Worm (Caenorhabditis elegans) whole organism, L4 larva: ENCODE data around the gene col-185.
A peak's percentile ranks its signal among the peaks of the same experiment; 100 is the strongest.

ENCODE experiments used
- F26F4.8 ChIP-seq: fragments of 200-800 bp; sonication (Bioruptor generic); conservative IDR thresholded peaks from 2 replicates; pipeline ENCODE4 v1.3.6; 2022; ENCODE audit warnings: missing genetic modification characterization, missing compliant biosample characterization
- T20F7.1 ChIP-seq: fragments of 200-800 bp; sonication (Bioruptor generic); optimal IDR thresholded peaks from 2 replicates; lab custom pipeline; 2018; ENCODE audit warnings: mild to moderate bottlenecking, missing genetic modification characterization, missing compliant biosample characterization
- ZK546.5 ChIP-seq, 2 experiments: sonication (generic microtip); optimal IDR thresholded peaks; 2 replicates each; lab custom pipeline; 2017; ENCODE audit warnings: missing biosample characterization in 2 of 2, missing genetic modification characterization in 2 of 2
- aha-1 ChIP-seq: fragments of 150-350 bp; peaks from one replicate; lab custom pipeline; 2014; ENCODE audit warnings: missing biosample characterization, missing genetic modification characterization
- aly-2 ChIP-seq: sonication (generic microtip); optimal IDR thresholded peaks from 2 replicates; lab custom pipeline; 2018; ENCODE audit warnings: missing biosample characterization, missing genetic modification characterization
- ama-1 ChIP-seq: fragments of 150-350 bp; optimal IDR thresholded peaks from 2 replicates; lab custom pipeline; 2014; ENCODE audit warnings: inconsistent platforms, mixed read lengths
- arid-1 ChIP-seq: fragments of 200-800 bp; sonication (Bioruptor generic); conservative IDR thresholded peaks from 2 replicates; pipeline ENCODE4 v1.3.6; 2022; ENCODE audit warnings: missing genetic modification reagents, missing genetic modification characterization, missing compliant biosample characterization
- attf-4 ChIP-seq: sonication (generic microtip); optimal IDR thresholded peaks from 3 replicates; lab custom pipeline; 2017; ENCODE audit warnings: missing biosample characterization, missing genetic modification characterization
- ctbp-1 ChIP-seq: fragments of 200-800 bp; sonication (Bioruptor generic); IDR thresholded peaks from 2 replicates; pipeline ENCODE4 v1.3.6; 2022; ENCODE audit warnings: missing genetic modification reagents, missing genetic modification characterization, missing compliant biosample characterization
- daf-12 ChIP-seq: fragments of 150-350 bp; optimal IDR thresholded peaks from 2 replicates; lab custom pipeline; 2014; ENCODE audit warnings: missing biosample characterization, missing genetic modification reagents, missing genetic modification characterization
- daf-19 ChIP-seq: fragments of 200-800 bp; sonication (Bioruptor generic); conservative IDR thresholded peaks from 2 replicates; pipeline ENCODE4 v1.3.6; 2022; ENCODE audit warnings: missing genetic modification characterization, missing compliant biosample characterization
- dmd-6 ChIP-seq: fragments of 200-800 bp; sonication (Bioruptor generic); IDR thresholded peaks from 2 replicates; pipeline ENCODE4 v1.3.6; 2022; ENCODE audit warnings: missing genetic modification reagents, missing genetic modification characterization, missing compliant biosample characterization
- dmd-8 ChIP-seq: fragments of 200-800 bp; sonication (Bioruptor generic); IDR thresholded peaks from 2 replicates; pipeline ENCODE4 v1.3.6; 2022; ENCODE audit warnings: missing genetic modification characterization, missing compliant biosample characterization
- dpl-1 ChIP-seq: fragments of 150-350 bp; optimal IDR thresholded peaks from 2 replicates; lab custom pipeline; 2014; ENCODE audit warnings: missing biosample characterization, missing genetic modification reagents, missing genetic modification characterization
- duxl-1 ChIP-seq: sonication (generic microtip); optimal IDR thresholded peaks from 2 replicates; lab custom pipeline; 2016; ENCODE audit warnings: mild to moderate bottlenecking, missing genetic modification characterization, moderate library complexity, missing compliant biosample characterization; ENCODE audit not compliant: poor library complexity
- dve-1 ChIP-seq: sonication (generic microtip); optimal IDR thresholded peaks from 2 replicates; lab custom pipeline; 2017; ENCODE audit warnings: antibody characterized with exemption, mild to moderate bottlenecking, missing genetic modification characterization, missing compliant biosample characterization; ENCODE audit not compliant: insufficient read depth
- egl-27 ChIP-seq: sonication (generic microtip); optimal IDR thresholded peaks from 3 replicates; lab custom pipeline; 2017; ENCODE audit warnings: missing biosample characterization, missing genetic modification reagents, missing genetic modification characterization
- gei-8 ChIP-seq: fragments of 200-800 bp; sonication (Bioruptor generic); optimal IDR thresholded peaks from 2 replicates; lab custom pipeline; 2018; ENCODE audit warnings: mild to moderate bottlenecking, missing genetic modification characterization, missing compliant biosample characterization
- hmg-1.1 ChIP-seq: fragments of 200-800 bp; sonication (Bioruptor generic); IDR thresholded peaks from 2 replicates; pipeline ENCODE4 v1.3.6; 2022; ENCODE audit warnings: missing genetic modification reagents, missing genetic modification characterization, missing compliant biosample characterization
- jun-1 ChIP-seq: fragments of 150-350 bp; optimal IDR thresholded peaks from 2 replicates; lab custom pipeline; 2014; ENCODE audit warnings: missing biosample characterization, missing genetic modification reagents, missing genetic modification characterization
- lin-1 ChIP-seq: fragments of 200-800 bp; sonication (Bioruptor generic); IDR thresholded peaks from 2 replicates; pipeline ENCODE4 v1.3.6; 2022; ENCODE audit warnings: missing genetic modification reagents, missing genetic modification characterization, missing compliant biosample characterization
- lin-15B ChIP-seq: fragments of 150-350 bp; sonication (generic microtip); optimal IDR thresholded peaks from 3 replicates; lab custom pipeline; 2014; ENCODE audit warnings: missing biosample characterization, missing genetic modification characterization
- lin-29 ChIP-seq: fragments of 200-800 bp; sonication (Bioruptor generic); IDR thresholded peaks from 2 replicates; pipeline ENCODE4 v1.3.6; 2022; ENCODE audit warnings: missing genetic modification reagents, missing genetic modification characterization, missing compliant biosample characterization
- lsy-2 ChIP-seq, 2 experiments: fragments of 150-350 bp in 1 of 2; sonication (generic microtip) in 1 of 2; optimal IDR thresholded peaks; 2 replicates each; lab custom pipeline; 2014 to 2017; ENCODE audit warnings: missing biosample characterization in 2 of 2, missing genetic modification characterization in 2 of 2
- madf-5 ChIP-seq, 2 experiments: fragments of 200-800 bp; sonication (Bioruptor generic); IDR thresholded peaks; 2 replicates each; pipeline ENCODE4 v1.3.6; 2022; ENCODE audit warnings: missing compliant biosample characterization in 2 of 2, missing genetic modification characterization in 2 of 2
- mdl-1 ChIP-seq, 2 experiments: fragments of 150-350 bp in 1 of 2; sonication (generic microtip) in 1 of 2; optimal IDR thresholded peaks; 2 replicates each; lab custom pipeline; 2014 to 2017; ENCODE audit warnings: missing biosample characterization in 2 of 2, missing genetic modification characterization in 2 of 2
- mep-1 ChIP-seq: fragments of 150-350 bp; sonication (generic microtip); optimal IDR thresholded peaks from 3 replicates; lab custom pipeline; 2014; ENCODE audit warnings: missing biosample characterization, missing genetic modification characterization
- nhr-11 ChIP-seq: fragments of 150-350 bp; optimal IDR thresholded peaks from 2 replicates; lab custom pipeline; 2014; ENCODE audit warnings: missing biosample characterization, missing genetic modification characterization
- nhr-111 ChIP-seq: fragments of 200-800 bp; sonication (Bioruptor generic); optimal IDR thresholded peaks from 2 replicates; lab custom pipeline; 2018; ENCODE audit warnings: mild to moderate bottlenecking, missing genetic modification characterization, missing compliant biosample characterization
- pqm-1 ChIP-seq: sonication (generic microtip); optimal IDR thresholded peaks from 2 replicates; lab custom pipeline; 2017; ENCODE audit warnings: missing biosample characterization, missing genetic modification characterization
- saeg-2 ChIP-seq: fragments of 200-800 bp; sonication (Bioruptor generic); IDR thresholded peaks from 2 replicates; pipeline ENCODE4 v1.3.6; 2022; ENCODE audit warnings: missing genetic modification reagents, missing genetic modification characterization, missing compliant biosample characterization
- spr-1 ChIP-seq: sonication (generic microtip); optimal IDR thresholded peaks from 2 replicates; lab custom pipeline; 2016; ENCODE audit warnings: mild to moderate bottlenecking, missing genetic modification characterization, missing compliant biosample characterization
- spr-3 ChIP-seq: fragments of 200-800 bp; sonication (Bioruptor generic); optimal IDR thresholded peaks from 2 replicates; lab custom pipeline; 2018; ENCODE audit warnings: mild to moderate bottlenecking, missing genetic modification characterization, missing compliant biosample characterization
- unc-62 ChIP-seq, 3 experiments: fragments of 150-350 bp in 1 of 3; sonication (generic microtip); optimal IDR thresholded peaks in 2 of 3; peaks in 1 of 3; 1 replicate in 1 of 3; 2 replicates in 2 of 3; lab custom pipeline; 2014 to 2017; ENCODE audit warnings: missing biosample characterization in 3 of 3, missing genetic modification characterization in 3 of 3, missing genetic modification reagents in 3 of 3, missing genotype in 1 of 3
- zag-1 ChIP-seq: fragments of 150-350 bp; optimal IDR thresholded peaks from 2 replicates; lab custom pipeline; 2014; ENCODE audit warnings: missing biosample characterization, missing genetic modification characterization
- ztf-11 ChIP-seq: fragments of 150-350 bp; optimal IDR thresholded peaks from 2 replicates; lab custom pipeline; 2014; ENCODE audit warnings: missing biosample characterization, missing genetic modification characterization
- ztf-7 ChIP-seq: fragments of 150-350 bp; optimal IDR thresholded peaks from 2 replicates; lab custom pipeline; 2014; ENCODE audit warnings: missing biosample characterization, missing genetic modification characterization

The col-185 gene

ce11 chrX:13493762-13494161 is 17.1 kb downstream of the col-185 start:
- TF ChIP-seq spr-1 (tag; lab: Kevin White, UChicago) (no peak), hmg-1.1 (GFP tag; lab: Robert Waterston, UW) (peak; percentile 46; the same call in 1 of the 2 replicates), unc-62 (GFP tag; optimal IDR thresholded peaks at IDR 0.05 in 1 of 2; lab: Kevin White, UChicago) (peak in 1 of 2 experiments; percentile 96), unc-62 (tag; optimal IDR thresholded peaks at IDR 0.05; lab: Kevin White, UChicago) (no peak), gei-8 (GFP tag; lab: Kevin White, UChicago) (no peak), daf-12 (tag; lab: Kevin White, UChicago) (no peak), ctbp-1 (GFP tag; lab: Robert Waterston, UW) (0 out of 2 replicates have a peak, but pooled peaks have one; percentile 20)

- TF ChIP-seq nhr-111 (GFP tag; lab: Kevin White, UChicago) (no peak), ZK546.5 (tag; optimal IDR thresholded peaks at IDR 0.05; lab: Kevin White, UChicago) (no peak), saeg-2 (GFP tag; lab: Robert Waterston, UW) (no peak), daf-12 (tag; lab: Kevin White, UChicago) (no peak), nhr-11 (tag; lab: Kevin White, UChicago) (no peak), dpl-1 (GFP tag; lab: Kevin White, UChicago) (no peak), mdl-1 (tag; optimal IDR thresholded peaks at IDR 0.05; lab: Kevin White, UChicago) (no peak), lin-29 (GFP tag; lab: Robert Waterston, UW) (no peak), duxl-1 (tag; lab: Kevin White, UChicago) (no peak), T20F7.1 (GFP tag; lab: Kevin White, UChicago) (no peak), attf-4 (tag; lab: Kevin White, UChicago) (no peak), pqm-1 (tag; lab: Kevin White, UChicago) (no peak), jun-1 (tag; lab: Kevin White, UChicago) (no peak)
- TF ChIP-seq, all 104 proteins: peak for 0
Observed at ce11 chrX:13484813-13485212, 26.1 kb downstream of the col-185 start, which contains the start of gene srd-51. srd-51 (minus strand) TSS chrX:13484913.

- TF ChIP-seq pqm-1 (tag; lab: Kevin White, UChicago) (no peak), aha-1 (tag; lab: Kevin White, UChicago) (peak; percentile 66)
Observed at ce11 chrX:13481704-13482103, 29.2 kb downstream of the col-185 start, which contains the start of gene srd-50. srd-50 (minus strand) TSS chrX:13481804.

ce11 chrX:13477356-13477755 is 33.5 kb downstream of the col-185 start, which contains the start of gene efn-3:
efn-3 (minus strand) TSS chrX:13477456.
- TF ChIP-seq lin-15B (no peak), ztf-7 (no peak), ztf-11 (tag; lab: Kevin White, UChicago) (no peak), zag-1 (tag; lab: Kevin White, UChicago) (no peak), ctbp-1 (GFP tag; lab: Robert Waterston, UW) (no peak), arid-1 (GFP tag; lab: Robert Waterston, UW) (no peak), duxl-1 (tag; lab: Kevin White, UChicago) (no peak), lin-1 (GFP tag; lab: Robert Waterston, UW) (no peak), egl-27 (tag; lab: Kevin White, UChicago) (no peak)

ce11 chrX:13471855-13472254 is 39.0 kb downstream of the col-185 start, which contains the start of gene tre-4:
tre-4 (plus strand) TSS chrX:13472155.
- TF ChIP-seq F26F4.8 (GFP tag; lab: Robert Waterston, UW) (no peak), spr-3 (GFP tag; lab: Kevin White, UChicago) (no peak), daf-19 (GFP tag; lab: Robert Waterston, UW) (no peak), madf-5 (GFP tag; IDR thresholded peaks at IDR 0.05; lab: Robert Waterston, UW) (no peak), dmd-6 (GFP tag; lab: Robert Waterston, UW) (no peak), lsy-2 (tag; optimal IDR thresholded peaks at IDR 0.05; lab: Kevin White, UChicago) (no peak), ztf-11 (tag; lab: Kevin White, UChicago) (no peak), zag-1 (tag; lab: Kevin White, UChicago) (no peak), ama-1 (no peak), dve-1 (tag; lab: Kevin White, UChicago) (no peak), dmd-8 (GFP tag; lab: Robert Waterston, UW) (no peak), aly-2 (tag; lab: Kevin White, UChicago) (no peak), mep-1 (tag; lab: Kevin White, UChicago) (no peak), lin-1 (GFP tag; lab: Robert Waterston, UW) (no peak), ztf-7 (no peak)
